Worm (Caenorhabditis elegans) whole organism, mixed stage, embryonic: Measurements from ENCODE around the gene T07E3.3.

ENCODE experiments used
- M03D4.4 ChIP-seq: sonication (generic microtip); optimal IDR thresholded peaks from 2 replicates; lab custom pipeline; 2017; ENCODE audit warnings: mild to moderate bottlenecking, missing genetic modification characterization, missing compliant biosample characterization
- bed-3 ChIP-seq: fragments of 200-800 bp; sonication (Bioruptor generic); optimal IDR thresholded peaks from 3 replicates; lab custom pipeline; 2018; ENCODE audit warnings: mild to moderate bottlenecking, missing genetic modification characterization, moderate library complexity, missing compliant biosample characterization
- blmp-1 ChIP-seq: fragments of 150-350 bp; optimal IDR thresholded peaks from 2 replicates; lab custom pipeline; 2014; ENCODE audit warnings: missing biosample characterization, missing genetic modification characterization
- ceh-39 ChIP-seq: fragments of 150-350 bp; optimal IDR thresholded peaks from 2 replicates; lab custom pipeline; 2014; ENCODE audit warnings: missing biosample characterization, missing genetic modification characterization
- ceh-43 ChIP-seq: fragments of 200-800 bp; sonication (Bioruptor generic); optimal IDR thresholded peaks from 2 replicates; lab custom pipeline; 2018; ENCODE audit warnings: mild to moderate bottlenecking, missing genetic modification characterization, moderate library complexity, missing compliant biosample characterization
- ceh-83 ChIP-seq: fragments of 200-800 bp; sonication (Bioruptor generic); optimal IDR thresholded peaks from 2 replicates; lab custom pipeline; 2018; ENCODE audit warnings: mild to moderate bottlenecking, missing genetic modification characterization, missing compliant biosample characterization
- ces-1 ChIP-seq: fragments of 150-350 bp; optimal IDR thresholded peaks from 2 replicates; lab custom pipeline; 2014; ENCODE audit warnings: missing biosample characterization, missing genetic modification reagents, missing genetic modification characterization
- cnd-1 ChIP-seq: fragments of 200-800 bp; sonication (Bioruptor generic); optimal IDR thresholded peaks from 2 replicates; lab custom pipeline; 2018; ENCODE audit warnings: mild to moderate bottlenecking, missing genetic modification characterization, missing compliant biosample characterization
- drap-1 ChIP-seq: fragments of 200-800 bp; sonication (Bioruptor generic); optimal IDR thresholded peaks from 3 replicates; lab custom pipeline; 2018; ENCODE audit warnings: mild to moderate bottlenecking, missing genetic modification characterization, missing compliant biosample characterization
- elt-1 ChIP-seq: sonication (generic microtip); optimal IDR thresholded peaks from 2 replicates; lab custom pipeline; 2017; ENCODE audit warnings: missing genetic modification characterization, mild to moderate bottlenecking, missing compliant biosample characterization, antibody characterized with exemption, moderate library complexity, borderline replicate concordance; ENCODE audit not compliant: insufficient read depth
- hlh-1 ChIP-seq: fragments of 150-350 bp; optimal IDR thresholded peaks from 2 replicates; lab custom pipeline; 2014; ENCODE audit warnings: missing biosample characterization, missing genetic modification reagents, missing genetic modification characterization
- lsy-2 ChIP-seq: fragments of 150-350 bp; optimal IDR thresholded peaks from 2 replicates; lab custom pipeline; 2014; ENCODE audit warnings: missing biosample characterization, missing genetic modification characterization
- mep-1 ChIP-seq: fragments of 150-350 bp; optimal IDR thresholded peaks from 2 replicates; lab custom pipeline; 2017; ENCODE audit warnings: missing biosample characterization, missing genetic modification reagents, missing genetic modification characterization, inconsistent platforms
- mls-2 ChIP-seq: sonication (generic microtip); optimal IDR thresholded peaks from 2 replicates; lab custom pipeline; 2016; ENCODE audit warnings: mild to moderate bottlenecking, missing genetic modification characterization, moderate library complexity, missing compliant biosample characterization
- nhr-12 ChIP-seq: fragments of 150-350 bp; optimal IDR thresholded peaks from 2 replicates; lab custom pipeline; 2014; ENCODE audit warnings: missing biosample characterization, missing genetic modification characterization
- nhr-2 ChIP-seq: fragments of 150-350 bp; optimal IDR thresholded peaks from 2 replicates; lab custom pipeline; 2014; ENCODE audit warnings: missing biosample characterization, missing genetic modification characterization
- nhr-237 ChIP-seq: fragments of 150-350 bp; optimal IDR thresholded peaks from 2 replicates; lab custom pipeline; 2014; ENCODE audit warnings: missing biosample characterization, missing genetic modification characterization
- nhr-28 ChIP-seq: fragments of 150-350 bp; optimal IDR thresholded peaks from 2 replicates; lab custom pipeline; 2014; ENCODE audit warnings: missing biosample characterization, missing genetic modification characterization
- nhr-76 ChIP-seq: sonication (generic microtip); optimal IDR thresholded peaks from 2 replicates; lab custom pipeline; 2017; ENCODE audit warnings: missing biosample characterization, missing genetic modification characterization
- pha-4 ChIP-seq: fragments of 150-350 bp; optimal IDR thresholded peaks from 2 replicates; lab custom pipeline; 2018; ENCODE audit warnings: missing biosample characterization, missing genetic modification reagents, missing genetic modification characterization
- snpc-4 ChIP-seq: fragments of 150-350 bp; optimal IDR thresholded peaks from 2 replicates; lab custom pipeline; 2014; ENCODE audit warnings: missing biosample characterization, missing genetic modification characterization
- sptf-1 ChIP-seq: sonication (generic microtip); optimal IDR thresholded peaks from 2 replicates; lab custom pipeline; 2017; ENCODE audit warnings: mild to moderate bottlenecking, missing genetic modification characterization, moderate library complexity, missing compliant biosample characterization
- tbx-8 ChIP-seq: fragments of 200-800 bp; sonication (Bioruptor generic); optimal IDR thresholded peaks from 2 replicates; lab custom pipeline; 2018; ENCODE audit warnings: mild to moderate bottlenecking, missing genetic modification characterization, moderate library complexity, missing compliant biosample characterization
- unc-120 ChIP-seq: sonication (generic microtip); optimal IDR thresholded peaks from 2 replicates; lab custom pipeline; 2017; ENCODE audit warnings: missing genetic modification characterization, missing compliant biosample characterization; ENCODE audit not compliant: poor library complexity, severe bottlenecking
- unc-62 ChIP-seq: fragments of 150-350 bp; optimal IDR thresholded peaks from 2 replicates; lab custom pipeline; 2014; ENCODE audit warnings: missing biosample characterization, missing genetic modification reagents, missing genetic modification characterization
- zip-8 ChIP-seq: fragments of 150-350 bp; optimal IDR thresholded peaks from 2 replicates; lab custom pipeline; 2014; ENCODE audit warnings: missing biosample characterization, missing genetic modification characterization
- ztf-11 ChIP-seq: fragments of 150-350 bp; optimal IDR thresholded peaks from 2 replicates; lab custom pipeline; 2014; ENCODE audit warnings: missing biosample characterization, missing genetic modification characterization

The T07E3.3 gene

ce11 chrIII:6914840-6915239 lies 11.2 kb downstream of the T07E3.3 start:
- TF ChIP-seq ces-1 (GFP tag; lab: Kevin White, UChicago) (peak; percentile 43), nhr-28 (tag; lab: Kevin White, UChicago) (no peak)

DNA sequence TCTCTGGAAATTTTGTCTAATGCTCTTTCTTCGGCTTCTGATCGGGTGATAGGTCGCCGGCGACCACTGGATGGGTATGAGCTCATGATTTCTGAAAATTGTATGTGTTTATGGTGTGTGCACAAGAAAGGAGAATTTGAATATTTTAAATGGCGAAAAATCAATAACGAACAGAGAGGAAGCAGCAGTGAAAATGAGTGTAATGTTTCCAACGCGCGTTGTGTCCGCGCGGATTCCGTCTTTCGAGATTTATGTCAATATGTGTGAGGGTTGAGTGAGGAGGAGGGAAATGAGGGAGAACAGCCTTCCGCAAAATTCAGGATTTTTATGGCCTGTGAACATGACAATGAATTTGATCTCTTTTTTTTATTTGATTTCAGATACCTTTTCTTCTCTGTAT lies 25.0 kb downstream of the T07E3.3 start, which contains the start of gene flap-1:
Gene flap-1, minus strand, starts transcription at position 101 of the 400 bp plus-strand sequence.
- peak; percentile 41 for TF ChIP-seq pha-4 (tag; lab: Kevin White, UChicago)
- TF ChIP-seq ceh-39: no peak
- peak; percentile 38 for TF ChIP-seq hlh-1

DNA sequence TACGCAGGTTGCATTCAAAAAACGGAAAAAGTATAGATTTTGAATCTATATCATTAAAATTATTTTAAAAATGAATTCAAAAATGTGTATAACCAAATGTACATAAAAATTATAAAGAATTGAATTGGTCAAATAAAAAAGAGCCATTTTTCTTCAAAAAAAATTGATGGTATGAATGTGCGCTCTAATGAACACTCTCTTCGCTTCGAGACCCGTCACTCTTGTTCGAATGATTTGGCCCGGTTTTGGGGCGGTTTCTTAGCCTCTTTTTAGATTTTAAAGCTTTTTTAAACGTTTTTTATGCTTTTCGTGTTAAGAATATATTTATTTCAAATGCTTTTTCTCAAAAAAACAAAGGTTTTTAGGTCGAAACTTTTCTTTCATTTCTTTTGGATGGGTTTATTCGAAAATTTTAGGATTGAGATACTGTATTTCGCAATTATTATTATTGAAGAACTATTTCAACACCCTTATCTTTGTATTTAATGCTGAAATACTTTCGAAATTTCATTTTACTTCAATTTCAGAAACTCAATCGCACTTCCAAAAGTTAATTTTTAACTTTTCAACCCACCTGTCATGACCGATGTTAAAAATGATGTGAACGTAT lies 26.0 kb downstream of the T07E3.3 start, which contains the start of gene inf-1:
Gene inf-1, plus strand, starts transcription at position 577 of the 610 bp plus-strand sequence.
- TF ChIP-seq nhr-237: peak; percentile 28
- TF ChIP-seq lsy-2: peak; percentile 52
- TF ChIP-seq unc-120 (tag; lab: Kevin White, UChicago): no peak

DNA sequence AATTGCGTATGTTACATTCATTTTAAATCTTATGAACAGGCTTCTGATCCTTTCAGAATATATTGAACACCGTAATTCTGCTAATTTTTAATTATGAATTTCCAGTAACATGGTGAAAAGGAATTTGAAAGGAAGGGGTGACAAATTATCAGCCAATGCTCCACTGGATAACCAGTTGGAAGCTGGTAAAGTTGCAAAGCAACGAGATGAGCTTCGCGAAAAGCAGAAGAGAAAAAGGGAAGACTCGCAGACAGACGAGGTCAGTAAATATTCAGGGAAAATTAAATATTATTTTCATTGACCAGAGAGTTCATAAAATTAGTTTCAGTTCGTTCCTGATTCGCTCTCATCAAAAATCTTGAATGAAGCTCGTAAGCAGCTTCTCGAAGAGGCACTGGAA lies 28.2 kb downstream of the T07E3.3 start, which contains the start of gene byn-1:
Gene byn-1, plus strand, starts transcription at position 106 of the 400 bp plus-strand sequence.
- no peak for TF ChIP-seq nhr-12 (tag; lab: Kevin White, UChicago)
- TF ChIP-seq tbx-8 (GFP tag; lab: Kevin White, UChicago): no peak
- no peak for TF ChIP-seq elt-1 (tag; lab: Kevin White, UChicago)
- TF ChIP-seq bed-3 (GFP tag; lab: Kevin White, UChicago): no peak
- no peak for TF ChIP-seq M03D4.4
- no peak for TF ChIP-seq zip-8 (tag; lab: Kevin White, UChicago)
- TF ChIP-seq ztf-11 (tag; lab: Kevin White, UChicago): no peak
- TF ChIP-seq drap-1 (GFP tag; lab: Kevin White, UChicago): no peak
- no peak for TF ChIP-seq unc-120 (tag; lab: Kevin White, UChicago)
- no peak for TF ChIP-seq mls-2 (tag; lab: Kevin White, UChicago)
- TF ChIP-seq pha-4 (tag; lab: Kevin White, UChicago): no peak
- no peak for TF ChIP-seq snpc-4
- no peak for TF ChIP-seq mep-1 (tag; lab: Kevin White, UChicago)

- TF ChIP-seq nhr-237 (no peak), ztf-11 (tag; lab: Kevin White, UChicago) (no peak), nhr-76 (tag; lab: Kevin White, UChicago) (no peak)
These were observed 31.8 kb downstream of the T07E3.3 start, which contains the start of the genes F57B9.8 and coq-2 for ce11 chrIII:6935269-6936017. Gene F57B9.8, minus strand, starts transcription at chrIII:6935319. Gene coq-2, plus strand, starts transcription at chrIII:6935967.

DNA sequence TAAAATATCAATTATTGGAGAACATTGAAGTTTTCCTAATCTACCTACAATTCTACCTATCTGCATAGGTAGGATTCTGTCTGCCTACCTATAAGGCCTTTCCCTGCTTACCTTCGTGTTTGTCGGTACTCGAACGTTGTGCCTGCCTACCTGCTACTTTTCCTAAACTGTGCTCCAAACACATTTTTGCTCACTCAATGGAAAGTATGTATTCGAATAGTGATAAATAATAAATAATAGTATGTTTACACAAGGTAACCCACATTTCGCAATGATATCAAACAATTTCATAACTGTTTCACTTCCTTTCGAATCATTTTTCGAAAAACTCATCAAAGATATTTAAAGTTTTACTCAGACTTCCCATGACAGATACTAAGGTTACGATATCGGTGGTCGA lies 35.8 kb downstream of the T07E3.3 start, which contains the start of gene F57B9.3:
Gene F57B9.3, plus strand, starts transcription at position 301 of the 400 bp plus-strand sequence.
- TF ChIP-seq ceh-39: no peak
- no peak for TF ChIP-seq nhr-2 (tag; lab: Kevin White, UChicago)
- TF ChIP-seq blmp-1: no peak
- no peak for TF ChIP-seq nhr-28 (tag; lab: Kevin White, UChicago)
- TF ChIP-seq sptf-1 (tag; lab: Kevin White, UChicago): no peak
- no peak for TF ChIP-seq ceh-83
- TF ChIP-seq zip-8 (tag; lab: Kevin White, UChicago): no peak
- no peak for TF ChIP-seq tbx-8 (GFP tag; lab: Kevin White, UChicago)
- no peak for TF ChIP-seq drap-1 (GFP tag; lab: Kevin White, UChicago)
- no peak for TF ChIP-seq ceh-43

- TF ChIP-seq nhr-2 (tag; lab: Kevin White, UChicago) (no peak), nhr-76 (tag; lab: Kevin White, UChicago) (no peak), unc-62 (no peak), zip-8 (tag; lab: Kevin White, UChicago) (no peak), M03D4.4 (no peak), nhr-237 (no peak), ztf-11 (tag; lab: Kevin White, UChicago) (no peak), cnd-1 (tag; lab: Kevin White, UChicago) (no peak), ces-1 (GFP tag; lab: Kevin White, UChicago) (no peak), ceh-43 (no peak)
These were observed 41.6 kb downstream of the T07E3.3 start for ce11 chrIII:6945319-6945718.
